Fruit fly (Drosophila melanogaster): ENCODE results near the gene CG3713.

DNA sequence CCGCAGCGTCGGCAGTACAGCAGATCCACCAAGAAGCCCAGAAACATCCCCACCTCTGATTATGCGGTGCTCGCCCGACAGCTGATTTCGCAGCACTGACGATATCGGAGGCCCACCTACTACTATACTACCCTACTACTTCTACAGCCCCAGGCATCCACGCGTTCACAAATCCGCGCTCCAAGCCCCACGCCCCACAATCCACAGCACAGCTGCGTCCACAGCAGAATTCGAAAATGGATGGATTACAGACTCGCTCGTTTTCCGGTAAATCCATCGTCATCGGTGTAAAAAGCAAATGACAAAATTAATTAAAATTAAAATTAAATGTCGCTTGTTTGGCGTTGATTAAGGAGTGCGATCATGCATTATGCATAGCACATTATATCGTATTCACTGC lies at the start of gene CG3713:
- TF ChIP-seq CG8478 (optimal IDR thresholded peaks at IDR 0.05) (no peak), CTCF (optimal IDR thresholded peaks at IDR 0.05) (no peak)
